Fruit fly (Drosophila melanogaster) whole organism, adult: ENCODE measurements around the gene CG10887.

Experiments
- CG14711 ChIP-seq: fragments of 200-800 bp; sonication (Bioruptor generic); optimal IDR thresholded peaks from 2 replicates; lab custom pipeline; 2018; ENCODE audit warnings: missing biosample characterization, mild to moderate bottlenecking, missing genetic modification characterization, moderate library complexity
- CG5204 ChIP-seq: fragments of 200-800 bp; sonication (Bioruptor generic); optimal IDR thresholded peaks from 2 replicates; lab custom pipeline; 2016; ENCODE audit warnings: missing biosample characterization, missing genetic modification characterization
- CG7101 ChIP-seq: fragments of 200-800 bp; sonication (Bioruptor generic); optimal IDR thresholded peaks from 2 replicates; lab custom pipeline; 2018; ENCODE audit warnings: missing biosample characterization, mild to moderate bottlenecking, missing genetic modification characterization, moderate library complexity
- Hr96 ChIP-seq: fragments of 200-800 bp; sonication (Bioruptor generic); optimal IDR thresholded peaks from 2 replicates; lab custom pipeline; 2016; ENCODE audit warnings: missing biosample characterization, missing genetic modification characterization
- bab1 ChIP-seq: fragments of 200-800 bp; sonication (Bioruptor generic); optimal IDR thresholded peaks from 3 replicates; lab custom pipeline; 2019; ENCODE audit warnings: missing biosample characterization, mild to moderate bottlenecking, missing genetic modification characterization, moderate library complexity
- cic ChIP-seq: fragments of 200-800 bp; sonication (Bioruptor generic); optimal IDR thresholded peaks from 2 replicates; lab custom pipeline; 2017; ENCODE audit warnings: missing biosample characterization, mild to moderate bottlenecking, missing genetic modification characterization, moderate library complexity
- cnc ChIP-seq, 2 experiments: fragments of >200 bp; optimal IDR thresholded peaks; 2 replicates each; lab custom pipeline; 2017
- kay ChIP-seq: fragments of 200-800 bp; sonication (Bioruptor generic); peaks from one replicate; lab custom pipeline; 2016; ENCODE audit warnings: missing biosample characterization, missing genetic modification characterization, borderline replicate concordance
- ovo ChIP-seq: fragments of 200-800 bp; sonication (Bioruptor generic); optimal IDR thresholded peaks from 2 replicates; lab custom pipeline; 2016; ENCODE audit warnings: missing biosample characterization, missing genetic modification characterization
- tj ChIP-seq: fragments of 200-800 bp; sonication (Bioruptor generic); optimal IDR thresholded peaks from 3 replicates; lab custom pipeline; 2017; ENCODE audit warnings: missing biosample characterization, mild to moderate bottlenecking, missing genetic modification characterization, moderate library complexity
- toe ChIP-seq: fragments of 200-800 bp; sonication (Bioruptor generic); optimal IDR thresholded peaks from 2 replicates; lab custom pipeline; 2016; ENCODE audit warnings: missing biosample characterization, missing genetic modification characterization

CG10887 gene

dm6 chr3R:20124394-20124793, 9.8 kb downstream of the CG10887 start:
- TF ChIP-seq Hr96 (GFP tag; lab: Kevin White, UChicago) (no peak), cnc (optimal IDR thresholded peaks at IDR 0.05; lab: Kevin White, UChicago) (no peak), CG7101 (tag; lab: Kevin White, UChicago) (no peak), toe (GFP tag; lab: Kevin White, UChicago) (no peak), CG14711 (tag; lab: Kevin White, UChicago) (no peak), tj (GFP tag; lab: Kevin White, UChicago) (no peak), cic (GFP tag; lab: Kevin White, UChicago) (no peak), kay (GFP tag; lab: Kevin White, UChicago) (no peak), ovo (GFP tag; lab: Kevin White, UChicago) (no peak)

- TF ChIP-seq ovo (GFP tag; lab: Kevin White, UChicago) (no peak), cnc (optimal IDR thresholded peaks at IDR 0.05; lab: Kevin White, UChicago) (no peak), CG5204 (no peak), CG14711 (tag; lab: Kevin White, UChicago) (no peak), bab1 (GFP tag; lab: Kevin White, UChicago) (no peak)
Observed at dm6 chr3R:20154657-20155056, 40.0 kb downstream of the CG10887 start.
